Worm (Caenorhabditis elegans) whole organism, mixed stage, embryonic: ENCODE data around the gene srh-21.

Source experiments
- M03D4.4 ChIP-seq: sonication (generic microtip); optimal IDR thresholded peaks from 2 replicates; lab custom pipeline; 2017; ENCODE audit warnings: mild to moderate bottlenecking, missing genetic modification characterization, missing compliant biosample characterization
- bed-3 ChIP-seq: fragments of 200-800 bp; sonication (Bioruptor generic); optimal IDR thresholded peaks from 3 replicates; lab custom pipeline; 2018; ENCODE audit warnings: mild to moderate bottlenecking, missing genetic modification characterization, moderate library complexity, missing compliant biosample characterization
- blmp-1 ChIP-seq: fragments of 150-350 bp; optimal IDR thresholded peaks from 2 replicates; lab custom pipeline; 2014; ENCODE audit warnings: missing biosample characterization, missing genetic modification characterization
- ceh-43 ChIP-seq: fragments of 200-800 bp; sonication (Bioruptor generic); optimal IDR thresholded peaks from 2 replicates; lab custom pipeline; 2018; ENCODE audit warnings: mild to moderate bottlenecking, missing genetic modification characterization, moderate library complexity, missing compliant biosample characterization
- ceh-83 ChIP-seq: fragments of 200-800 bp; sonication (Bioruptor generic); optimal IDR thresholded peaks from 2 replicates; lab custom pipeline; 2018; ENCODE audit warnings: mild to moderate bottlenecking, missing genetic modification characterization, missing compliant biosample characterization
- cnd-1 ChIP-seq: fragments of 200-800 bp; sonication (Bioruptor generic); optimal IDR thresholded peaks from 2 replicates; lab custom pipeline; 2018; ENCODE audit warnings: mild to moderate bottlenecking, missing genetic modification characterization, missing compliant biosample characterization
- drap-1 ChIP-seq: fragments of 200-800 bp; sonication (Bioruptor generic); optimal IDR thresholded peaks from 3 replicates; lab custom pipeline; 2018; ENCODE audit warnings: mild to moderate bottlenecking, missing genetic modification characterization, missing compliant biosample characterization
- elt-1 ChIP-seq: sonication (generic microtip); optimal IDR thresholded peaks from 2 replicates; lab custom pipeline; 2017; ENCODE audit warnings: missing genetic modification characterization, mild to moderate bottlenecking, missing compliant biosample characterization, antibody characterized with exemption, moderate library complexity, borderline replicate concordance; ENCODE audit not compliant: insufficient read depth
- elt-3 ChIP-seq: fragments of 150-350 bp; optimal IDR thresholded peaks from 2 replicates; lab custom pipeline; 2014; ENCODE audit warnings: missing biosample characterization, missing genetic modification characterization
- flh-1 ChIP-seq: fragments of 200-800 bp; sonication (Bioruptor generic); optimal IDR thresholded peaks from 2 replicates; lab custom pipeline; 2018; ENCODE audit warnings: mild to moderate bottlenecking, missing genetic modification characterization, moderate library complexity, missing compliant biosample characterization
- ham-2 ChIP-seq: fragments of 200-800 bp; sonication (Bioruptor generic); optimal IDR thresholded peaks from 2 replicates; lab custom pipeline; 2018; ENCODE audit warnings: mild to moderate bottlenecking, missing genetic modification characterization, missing compliant biosample characterization
- lin-13 ChIP-seq: fragments of 150-350 bp; optimal IDR thresholded peaks from 2 replicates; lab custom pipeline; 2014; ENCODE audit warnings: missing biosample characterization, missing genetic modification characterization
- lin-32 ChIP-seq: fragments of 200-800 bp; sonication (Bioruptor generic); optimal IDR thresholded peaks from 2 replicates; lab custom pipeline; 2018; ENCODE audit warnings: mild to moderate bottlenecking, missing genetic modification characterization, missing compliant biosample characterization
- lsy-2 ChIP-seq: fragments of 150-350 bp; optimal IDR thresholded peaks from 2 replicates; lab custom pipeline; 2014; ENCODE audit warnings: missing biosample characterization, missing genetic modification characterization
- mab-5 ChIP-seq: fragments of 150-350 bp; optimal IDR thresholded peaks from 2 replicates; lab custom pipeline; 2014; ENCODE audit warnings: missing biosample characterization, missing genetic modification characterization
- mep-1 ChIP-seq: fragments of 150-350 bp; optimal IDR thresholded peaks from 2 replicates; lab custom pipeline; 2017; ENCODE audit warnings: missing biosample characterization, missing genetic modification reagents, missing genetic modification characterization, inconsistent platforms
- mls-2 ChIP-seq: sonication (generic microtip); optimal IDR thresholded peaks from 2 replicates; lab custom pipeline; 2016; ENCODE audit warnings: mild to moderate bottlenecking, missing genetic modification characterization, moderate library complexity, missing compliant biosample characterization
- nhr-12 ChIP-seq: fragments of 150-350 bp; optimal IDR thresholded peaks from 2 replicates; lab custom pipeline; 2014; ENCODE audit warnings: missing biosample characterization, missing genetic modification characterization
- nhr-2 ChIP-seq: fragments of 150-350 bp; optimal IDR thresholded peaks from 2 replicates; lab custom pipeline; 2014; ENCODE audit warnings: missing biosample characterization, missing genetic modification characterization
- nhr-237 ChIP-seq: fragments of 150-350 bp; optimal IDR thresholded peaks from 2 replicates; lab custom pipeline; 2014; ENCODE audit warnings: missing biosample characterization, missing genetic modification characterization
- nhr-28 ChIP-seq: fragments of 150-350 bp; optimal IDR thresholded peaks from 2 replicates; lab custom pipeline; 2014; ENCODE audit warnings: missing biosample characterization, missing genetic modification characterization
- pha-4 ChIP-seq: fragments of 150-350 bp; optimal IDR thresholded peaks from 2 replicates; lab custom pipeline; 2018; ENCODE audit warnings: missing biosample characterization, missing genetic modification reagents, missing genetic modification characterization
- sem-2 ChIP-seq: fragments of 200-800 bp; sonication (Bioruptor generic); optimal IDR thresholded peaks from 2 replicates; lab custom pipeline; 2018; ENCODE audit warnings: mild to moderate bottlenecking, missing genetic modification characterization, missing compliant biosample characterization
- snpc-4 ChIP-seq: fragments of 150-350 bp; optimal IDR thresholded peaks from 2 replicates; lab custom pipeline; 2014; ENCODE audit warnings: missing biosample characterization, missing genetic modification characterization
- sptf-1 ChIP-seq: sonication (generic microtip); optimal IDR thresholded peaks from 2 replicates; lab custom pipeline; 2017; ENCODE audit warnings: mild to moderate bottlenecking, missing genetic modification characterization, moderate library complexity, missing compliant biosample characterization
- unc-120 ChIP-seq: sonication (generic microtip); optimal IDR thresholded peaks from 2 replicates; lab custom pipeline; 2017; ENCODE audit warnings: missing genetic modification characterization, missing compliant biosample characterization; ENCODE audit not compliant: poor library complexity, severe bottlenecking
- unc-39 ChIP-seq: fragments of 150-350 bp; optimal IDR thresholded peaks from 2 replicates; lab custom pipeline; 2014; ENCODE audit warnings: missing biosample characterization, missing genetic modification characterization
- ztf-11 ChIP-seq: fragments of 150-350 bp; optimal IDR thresholded peaks from 2 replicates; lab custom pipeline; 2014; ENCODE audit warnings: missing biosample characterization, missing genetic modification characterization

Gene srh-21

DNA sequence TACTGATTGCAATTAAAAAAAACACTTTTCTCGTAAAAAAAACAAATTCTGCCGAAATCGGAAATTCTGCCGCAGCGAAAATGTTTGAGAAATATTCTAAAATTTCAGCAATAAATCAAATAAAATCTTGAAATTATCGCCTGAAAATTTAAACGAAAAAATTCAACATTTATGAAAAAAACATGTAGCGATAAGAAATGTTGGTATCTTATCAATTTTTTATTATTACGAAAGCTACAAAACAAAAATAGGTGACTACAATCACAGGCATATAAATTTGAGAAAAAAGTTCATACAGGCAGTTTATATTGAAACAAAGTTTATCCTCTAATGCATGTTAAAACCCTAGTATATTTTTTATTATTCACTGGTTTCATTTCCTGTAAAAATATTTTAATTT, 20.5 kb upstream of the srh-21 start, which contains the start of gene ugt-14:
TSS of gene ugt-14 (plus strand) at position 301 of the 400 bp plus-strand sequence.
- TF ChIP-seq ceh-43 (GFP tag; lab: Kevin White, UChicago) (no peak), mep-1 (no peak), unc-39 (tag; lab: Kevin White, UChicago) (no peak), nhr-2 (tag; lab: Kevin White, UChicago) (no peak), unc-120 (tag; lab: Kevin White, UChicago) (no peak), sem-2 (GFP tag; lab: Kevin White, UChicago) (no peak), mab-5 (no peak), ceh-83 (GFP tag; lab: Kevin White, UChicago) (no peak), bed-3 (GFP tag; lab: Kevin White, UChicago) (no peak), lsy-2 (no peak), snpc-4 (tag; lab: Kevin White, UChicago) (no peak), elt-3 (tag; lab: Kevin White, UChicago) (no peak), nhr-28 (tag; lab: Kevin White, UChicago) (no peak), pha-4 (tag; lab: Kevin White, UChicago) (no peak), ham-2 (no peak), lin-13 (tag; lab: Kevin White, UChicago) (no peak), drap-1 (GFP tag; lab: Kevin White, UChicago) (no peak)

DNA sequence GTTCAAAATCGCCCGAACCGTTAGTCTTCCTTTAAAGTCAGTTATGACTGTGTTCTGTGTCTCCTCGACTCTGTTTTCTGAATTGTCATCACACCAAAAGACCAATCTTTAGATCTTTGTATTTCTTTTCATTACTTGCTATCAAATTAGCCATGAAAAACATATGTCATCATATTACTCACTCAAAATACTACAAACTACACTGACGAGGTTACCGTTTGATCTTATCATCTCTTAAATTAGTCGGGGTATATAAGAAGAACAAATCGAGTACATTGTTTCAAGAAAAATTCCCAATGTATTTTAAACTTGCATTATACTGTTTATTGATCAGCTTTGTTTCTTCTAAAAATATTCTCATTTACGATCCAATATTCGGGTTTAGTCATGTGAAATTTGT, 17.9 kb upstream of the srh-21 start, which contains the start of gene ugt-13:
TSS of gene ugt-13 (plus strand) at position 294 of the 400 bp plus-strand sequence.
- no peak for TF ChIP-seq ceh-43 (GFP tag; lab: Kevin White, UChicago)
- TF ChIP-seq lin-32 (GFP tag; lab: Kevin White, UChicago) = no peak
- no peak for TF ChIP-seq mep-1
- no peak for TF ChIP-seq sptf-1 (tag; lab: Kevin White, UChicago)
- no peak for TF ChIP-seq elt-1 (tag; lab: Kevin White, UChicago)
- no peak for TF ChIP-seq pha-4 (tag; lab: Kevin White, UChicago)
- TF ChIP-seq, all 35 proteins: peak for 0

DNA sequence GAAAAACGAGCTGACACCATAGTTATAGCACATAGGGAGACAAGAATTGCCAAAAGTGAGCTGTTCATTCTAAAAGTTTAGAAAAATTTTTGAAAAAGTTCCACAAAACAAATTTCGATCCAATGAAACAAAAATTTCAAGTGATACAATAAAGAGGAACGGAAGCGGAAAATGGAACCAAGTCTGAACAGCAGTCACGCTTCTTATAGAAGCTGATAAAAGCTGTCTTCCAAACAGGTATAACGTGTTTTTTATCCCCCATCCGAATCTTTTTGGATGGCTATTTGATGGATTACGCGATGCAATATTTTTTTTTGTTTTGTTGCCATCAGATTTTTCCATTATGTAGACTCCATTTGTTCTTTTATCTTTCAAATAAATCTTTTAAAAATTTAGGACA, 14.2 kb upstream of the srh-21 start, which contains the start of gene H23N18.5:
TSS of gene H23N18.5 (minus strand) at position 69 of the 400 bp plus-strand sequence.
- no peak for TF ChIP-seq M03D4.4 (tag; lab: Kevin White, UChicago)
- no peak for TF ChIP-seq mls-2
- TF ChIP-seq elt-1 (tag; lab: Kevin White, UChicago) = peak; percentile 0

DNA sequence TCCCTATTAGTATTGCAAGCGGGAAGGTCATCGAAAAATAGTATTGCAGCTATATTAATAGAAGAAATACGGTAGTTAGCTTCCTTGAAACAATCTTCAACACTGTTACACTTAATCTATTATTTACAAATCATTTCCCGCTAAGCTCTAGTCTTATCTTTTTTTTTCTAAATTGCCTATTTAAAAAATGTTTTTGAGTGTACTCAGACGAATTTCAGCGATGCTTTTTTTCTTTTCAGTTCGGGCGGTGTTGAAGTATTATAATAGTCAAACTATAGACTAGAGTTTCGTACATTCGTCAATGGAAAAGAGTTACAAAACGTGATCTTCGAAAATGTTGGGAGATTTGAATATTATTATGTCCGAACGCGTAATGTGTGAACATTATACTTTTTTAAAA, 12.6 kb upstream of the srh-21 start:
- TF ChIP-seq lin-13 (tag; lab: Kevin White, UChicago) (no peak), flh-1 (GFP tag; lab: Kevin White, UChicago) (no peak), bed-3 (GFP tag; lab: Kevin White, UChicago) (no peak), ztf-11 (no peak), nhr-12 (no peak), ceh-43 (GFP tag; lab: Kevin White, UChicago) (no peak), lsy-2 (no peak)

DNA sequence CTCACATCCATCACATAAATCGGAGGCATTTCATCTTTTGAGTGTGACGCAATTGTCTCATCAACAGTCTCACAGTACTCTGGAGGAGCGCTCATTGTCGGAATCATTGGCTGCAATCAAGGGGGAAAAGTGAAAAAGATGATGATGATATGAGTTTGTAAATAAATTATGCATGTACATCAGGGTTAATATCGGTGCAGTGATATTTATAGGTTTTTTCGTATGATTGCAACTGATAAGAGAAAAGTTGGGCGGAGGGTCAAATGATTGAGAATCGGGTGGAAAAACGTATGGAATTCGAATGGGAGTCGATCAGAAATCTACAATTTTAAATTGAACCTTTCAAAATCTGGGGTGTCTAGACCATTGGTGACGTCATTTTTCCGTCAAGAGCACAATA, 11.6 kb upstream of the srh-21 start, which contains the start of gene H23N18.6:
TSS of gene H23N18.6 (minus strand) at position 201 of the 400 bp plus-strand sequence.
- no peak for TF ChIP-seq unc-39 (tag; lab: Kevin White, UChicago)
- TF ChIP-seq M03D4.4 (tag; lab: Kevin White, UChicago) = no peak
- TF ChIP-seq mls-2 = no peak
- no peak for TF ChIP-seq ztf-11
- no peak for TF ChIP-seq sptf-1 (tag; lab: Kevin White, UChicago)
- no peak for TF ChIP-seq elt-3 (tag; lab: Kevin White, UChicago)
- TF ChIP-seq blmp-1 (tag; lab: Kevin White, UChicago) = no peak
- TF ChIP-seq mab-5 = no peak
- no peak for TF ChIP-seq flh-1 (GFP tag; lab: Kevin White, UChicago)
- TF ChIP-seq sem-2 (GFP tag; lab: Kevin White, UChicago) = no peak
- no peak for TF ChIP-seq lin-32 (GFP tag; lab: Kevin White, UChicago)
- no peak for TF ChIP-seq cnd-1 (tag; lab: Kevin White, UChicago)
- TF ChIP-seq ceh-83 (GFP tag; lab: Kevin White, UChicago) = no peak
- TF ChIP-seq nhr-12 = no peak
- TF ChIP-seq nhr-237 (tag; lab: Kevin White, UChicago) = no peak
- TF ChIP-seq bed-3 (GFP tag; lab: Kevin White, UChicago) = no peak
- TF ChIP-seq nhr-2 (tag; lab: Kevin White, UChicago) = no peak
